Fruit fly (Drosophila melanogaster) whole organism, embryonic: Measurements from ENCODE around the gene CG14818.

Source experiments
- Atf-2 ChIP-seq: fragments of 200-800 bp; sonication (Bioruptor generic); optimal IDR thresholded peaks from 2 replicates; lab custom pipeline; 2016; ENCODE audit warnings: missing biosample characterization, missing genetic modification characterization
- CG10431 ChIP-seq: fragments of 200-800 bp; sonication (Bioruptor generic); optimal IDR thresholded peaks from 3 replicates; lab custom pipeline; 2018; ENCODE audit warnings: missing biosample characterization, mild to moderate bottlenecking, missing genetic modification characterization
- CG11093 ChIP-seq: fragments of 200-800 bp; sonication (Bioruptor generic); IDR thresholded peaks from 3 replicates; pipeline ENCODE4 v1.3.6; 2022; ENCODE audit warnings: missing biosample characterization, missing genetic modification characterization
- CG12299 ChIP-seq: fragments of 200-800 bp; sonication (Bioruptor generic); optimal IDR thresholded peaks from 2 replicates; lab custom pipeline; 2018; ENCODE audit warnings: missing biosample characterization, mild to moderate bottlenecking, missing genetic modification characterization
- CG13624 ChIP-seq: fragments of 200-800 bp; sonication (Bioruptor generic); optimal IDR thresholded peaks from 2 replicates; lab custom pipeline; 2016; ENCODE audit warnings: missing biosample characterization, missing genetic modification characterization
- CG14710 ChIP-seq: fragments of 200-800 bp; sonication (Bioruptor generic); optimal IDR thresholded peaks from 3 replicates; lab custom pipeline; 2019; ENCODE audit warnings: missing biosample characterization, mild to moderate bottlenecking, missing genetic modification characterization, moderate library complexity
- CG14860 ChIP-seq: fragments of 200-800 bp; sonication (Bioruptor generic); IDR thresholded peaks from 3 replicates; pipeline ENCODE4 v1.3.6; 2022; ENCODE audit warnings: missing biosample characterization, missing genetic modification characterization; ENCODE audit not compliant: partially characterized antibody
- CG15073 ChIP-seq: fragments of 200-800 bp; sonication (Bioruptor generic); optimal IDR thresholded peaks from 2 replicates; lab custom pipeline; 2016; ENCODE audit warnings: missing biosample characterization, missing genetic modification characterization
- CG1529 ChIP-seq: fragments of 200-800 bp; sonication (Bioruptor generic); optimal IDR thresholded peaks from 3 replicates; lab custom pipeline; 2018; ENCODE audit warnings: missing biosample characterization, missing genetic modification characterization
- CG17328 ChIP-seq: fragments of 200-800 bp; sonication (Bioruptor generic); IDR thresholded peaks from 2 replicates; pipeline ENCODE4 v1.3.6; 2022; ENCODE audit warnings: missing biosample characterization, missing genetic modification characterization
- CG17568 ChIP-seq: fragments of 200-800 bp; sonication (Bioruptor generic); optimal IDR thresholded peaks from 2 replicates; lab custom pipeline; 2018; ENCODE audit warnings: missing biosample characterization, mild to moderate bottlenecking, missing genetic modification characterization, moderate library complexity
- CG2889 ChIP-seq: fragments of 200-800 bp; sonication (Bioruptor generic); IDR thresholded peaks from 3 replicates; pipeline ENCODE4 v1.3.6; 2022; ENCODE audit warnings: missing biosample characterization, missing genetic modification characterization
- CG32772 ChIP-seq: fragments of 200-800 bp; sonication (Bioruptor generic); IDR thresholded peaks from 2 replicates; pipeline ENCODE4 v1.3.6; 2022; ENCODE audit warnings: missing biosample characterization, missing genetic modification characterization
- CG5180 ChIP-seq: fragments of 200-800 bp; sonication (Bioruptor generic); optimal IDR thresholded peaks from 3 replicates; lab custom pipeline; 2017; ENCODE audit warnings: missing biosample characterization, missing genetic modification characterization, mild to moderate bottlenecking, moderate library complexity, missing genetic modification reagents
- CG6654 ChIP-seq: fragments of 200-800 bp; sonication (Bioruptor generic); optimal IDR thresholded peaks from 2 replicates; lab custom pipeline; 2017; ENCODE audit warnings: missing biosample characterization, mild to moderate bottlenecking, missing genetic modification characterization
- CG7271 ChIP-seq: fragments of 200-800 bp; sonication (Bioruptor generic); optimal IDR thresholded peaks from 2 replicates; lab custom pipeline; 2018; ENCODE audit warnings: missing biosample characterization, mild to moderate bottlenecking, missing genetic modification characterization, moderate library complexity
- CG7987 ChIP-seq: fragments of 200-800 bp; sonication (Bioruptor generic); optimal IDR thresholded peaks from 2 replicates; lab custom pipeline; 2018; ENCODE audit warnings: missing biosample characterization, mild to moderate bottlenecking, missing genetic modification characterization, moderate library complexity
- CTCF ChIP-seq: fragments of 200-800 bp; sonication (Bioruptor generic); optimal IDR thresholded peaks from 2 replicates; lab custom pipeline; 2017; ENCODE audit warnings: missing biosample characterization, mild to moderate bottlenecking, missing genetic modification characterization, moderate library complexity
- CrebB ChIP-seq: fragments of 200-800 bp; sonication (Bioruptor generic); optimal IDR thresholded peaks from 3 replicates; lab custom pipeline; 2018; ENCODE audit warnings: missing biosample characterization, mild to moderate bottlenecking, missing genetic modification characterization
- D19B ChIP-seq: fragments of 200-800 bp; sonication (Bioruptor generic); optimal IDR thresholded peaks from 2 replicates; lab custom pipeline; 2017; ENCODE audit warnings: missing biosample characterization, mild to moderate bottlenecking, missing genetic modification characterization
- Dad ChIP-seq: fragments of 200-800 bp; sonication (Bioruptor generic); optimal IDR thresholded peaks from 3 replicates; lab custom pipeline; 2016; ENCODE audit warnings: missing biosample characterization, missing genetic modification characterization
- Ets97D ChIP-seq: fragments of 200-800 bp; sonication (Bioruptor generic); optimal IDR thresholded peaks from 3 replicates; lab custom pipeline; 2016; ENCODE audit warnings: missing biosample characterization, missing genetic modification characterization
- Hand ChIP-seq: fragments of 200-800 bp; sonication (Bioruptor generic); optimal IDR thresholded peaks from 2 replicates; lab custom pipeline; 2017; ENCODE audit warnings: mild to moderate bottlenecking, missing biosample characterization, missing genetic modification reagents, missing genetic modification characterization
- Kr ChIP-seq: fragments of 200-800 bp; sonication (Bioruptor generic); optimal IDR thresholded peaks from 2 replicates; lab custom pipeline; 2017; ENCODE audit warnings: missing biosample characterization, mild to moderate bottlenecking, missing genetic modification characterization
- Mad ChIP-seq: fragments of 200-800 bp; sonication (Bioruptor generic); optimal IDR thresholded peaks from 2 replicates; lab custom pipeline; 2016; ENCODE audit warnings: missing biosample characterization, missing genetic modification characterization
- NFAT ChIP-seq: fragments of 200-800 bp; sonication (Bioruptor generic); IDR thresholded peaks from 2 replicates; pipeline ENCODE4 v1.3.6; 2022; ENCODE audit warnings: missing biosample characterization, missing genetic modification characterization
- Neu2 ChIP-seq: fragments of 200-800 bp; sonication (Bioruptor generic); optimal IDR thresholded peaks from 3 replicates; lab custom pipeline; 2016; ENCODE audit warnings: missing biosample characterization, missing genetic modification characterization, borderline replicate concordance
- Rfx ChIP-seq: fragments of 200-800 bp; sonication (Bioruptor generic); IDR thresholded peaks from 2 replicates; pipeline ENCODE4 v1.3.6; 2022; ENCODE audit warnings: missing biosample characterization, missing genetic modification characterization
- TFAM ChIP-seq: fragments of 200-800 bp; sonication (Bioruptor generic); optimal IDR thresholded peaks from 2 replicates; lab custom pipeline; 2017; ENCODE audit warnings: missing biosample characterization, missing genetic modification characterization, inconsistent platforms
- Taf1 ChIP-seq: fragments of 200-800 bp; sonication (Bioruptor generic); IDR thresholded peaks from 2 replicates; pipeline ENCODE4 v1.3.6; 2022; ENCODE audit warnings: missing biosample characterization, missing genetic modification characterization
- Vsx1 ChIP-seq: fragments of 200-800 bp; sonication (Bioruptor generic); optimal IDR thresholded peaks from 2 replicates; lab custom pipeline; 2017; ENCODE audit warnings: missing biosample characterization, mild to moderate bottlenecking, missing genetic modification characterization, missing genetic modification reagents
- ap ChIP-seq: fragments of 200-800 bp; sonication (Bioruptor generic); IDR thresholded peaks from 2 replicates; pipeline ENCODE4 v1.3.6; 2022; ENCODE audit warnings: missing biosample characterization, missing genetic modification characterization
- az2 ChIP-seq: fragments of 200-800 bp; sonication (Bioruptor generic); optimal IDR thresholded peaks from 3 replicates; lab custom pipeline; 2016; ENCODE audit warnings: missing biosample characterization, missing genetic modification characterization
- bowl ChIP-seq: fragments of 200-800 bp; sonication (Bioruptor generic); IDR thresholded peaks from 2 replicates; pipeline ENCODE4 v1.3.6; 2022; ENCODE audit warnings: missing biosample characterization, missing genetic modification characterization
- chm ChIP-seq: fragments of 200-800 bp; sonication (Bioruptor generic); IDR thresholded peaks from 2 replicates; pipeline ENCODE4 v1.3.6; 2022; ENCODE audit warnings: missing biosample characterization, missing genetic modification characterization
- chn ChIP-seq: fragments of 200-800 bp; sonication (Bioruptor generic); optimal IDR thresholded peaks from 2 replicates; lab custom pipeline; 2016; ENCODE audit warnings: missing biosample characterization, missing genetic modification characterization
- dan ChIP-seq: fragments of 200-800 bp; sonication (Bioruptor generic); IDR thresholded peaks from 2 replicates; pipeline ENCODE4 v1.3.6; 2022; ENCODE audit warnings: missing biosample characterization, missing genetic modification characterization
- exex ChIP-seq: fragments of 200-800 bp; sonication (Bioruptor generic); optimal IDR thresholded peaks from 4 replicates; lab custom pipeline; 2018; ENCODE audit warnings: missing biosample characterization, mild to moderate bottlenecking, missing genetic modification characterization, moderate library complexity
- fd102C ChIP-seq: fragments of 200-800 bp; sonication (Bioruptor generic); optimal IDR thresholded peaks from 2 replicates; lab custom pipeline; 2018; ENCODE audit warnings: missing biosample characterization, mild to moderate bottlenecking, missing genetic modification characterization, moderate library complexity
- gsb-n ChIP-seq: fragments of 200-800 bp; sonication (Bioruptor generic); optimal IDR thresholded peaks from 3 replicates; lab custom pipeline; 2018; ENCODE audit warnings: missing biosample characterization, mild to moderate bottlenecking, missing genetic modification characterization
- gt ChIP-seq: fragments of 200-800 bp; sonication (Bioruptor generic); IDR thresholded peaks from 2 replicates; pipeline ENCODE4 v1.3.6; 2022; ENCODE audit warnings: missing biosample characterization, missing genetic modification characterization
- hb ChIP-seq: fragments of 200-800 bp; sonication (Bioruptor generic); IDR thresholded peaks from 3 replicates; pipeline ENCODE4 v1.3.6; 2022; ENCODE audit warnings: missing biosample characterization, missing genetic modification characterization; ENCODE audit not compliant: partially characterized antibody
- ken ChIP-seq: fragments of 200-800 bp; sonication (Bioruptor generic); IDR thresholded peaks from 3 replicates; pipeline ENCODE4 v1.3.6; 2022; ENCODE audit warnings: missing biosample characterization, missing genetic modification characterization
- knrl ChIP-seq: fragments of 200-800 bp; sonication (Bioruptor generic); IDR thresholded peaks from 3 replicates; pipeline ENCODE4 v1.3.6; 2022; ENCODE audit warnings: missing biosample characterization, missing genetic modification characterization; ENCODE audit not compliant: partially characterized antibody
- mld ChIP-seq: fragments of 200-800 bp; sonication (Bioruptor generic); IDR thresholded peaks from 3 replicates; pipeline ENCODE4 v1.3.6; 2022; ENCODE audit warnings: missing biosample characterization, missing genetic modification characterization; ENCODE audit not compliant: partially characterized antibody
- nom ChIP-seq: fragments of 200-800 bp; sonication (Bioruptor generic); optimal IDR thresholded peaks from 2 replicates; lab custom pipeline; 2017; ENCODE audit warnings: missing biosample characterization, missing genetic modification characterization, mild to moderate bottlenecking, moderate library complexity, missing genetic modification reagents
- sc ChIP-seq, 3 experiments: fragments of >200 bp in 2 of 3; fragments of 200-800 bp in 1 of 3; sonication (Bioruptor generic) in 1 of 3; optimal IDR thresholded peaks; 2 replicates in 2 of 3; 3 replicates in 1 of 3; lab custom pipeline; 2017; ENCODE audit warnings: mild to moderate bottlenecking in 1 of 3, missing biosample characterization in 1 of 3, missing genetic modification characterization in 1 of 3, missing genetic modification reagents in 1 of 3
- so ChIP-seq: fragments of 200-800 bp; sonication (Bioruptor generic); IDR thresholded peaks from 3 replicates; pipeline ENCODE4 v1.3.6; 2022; ENCODE audit warnings: missing biosample characterization, missing genetic modification characterization
- sob ChIP-seq: fragments of 200-800 bp; sonication (Bioruptor generic); IDR thresholded peaks from 2 replicates; pipeline ENCODE4 v1.3.6; 2022; ENCODE audit warnings: missing biosample characterization, missing genetic modification characterization
- tna ChIP-seq: fragments of 200-800 bp; sonication (Bioruptor generic); IDR thresholded peaks from 2 replicates; pipeline ENCODE4 v1.3.6; 2022; ENCODE audit warnings: missing biosample characterization, missing genetic modification characterization; ENCODE audit not compliant: partially characterized antibody
- vvl ChIP-seq: fragments of 200-800 bp; sonication (Bioruptor generic); IDR thresholded peaks from 2 replicates; pipeline ENCODE4 v1.3.6; 2022; ENCODE audit warnings: missing biosample characterization, missing genetic modification characterization

Gene CG14818

DNA sequence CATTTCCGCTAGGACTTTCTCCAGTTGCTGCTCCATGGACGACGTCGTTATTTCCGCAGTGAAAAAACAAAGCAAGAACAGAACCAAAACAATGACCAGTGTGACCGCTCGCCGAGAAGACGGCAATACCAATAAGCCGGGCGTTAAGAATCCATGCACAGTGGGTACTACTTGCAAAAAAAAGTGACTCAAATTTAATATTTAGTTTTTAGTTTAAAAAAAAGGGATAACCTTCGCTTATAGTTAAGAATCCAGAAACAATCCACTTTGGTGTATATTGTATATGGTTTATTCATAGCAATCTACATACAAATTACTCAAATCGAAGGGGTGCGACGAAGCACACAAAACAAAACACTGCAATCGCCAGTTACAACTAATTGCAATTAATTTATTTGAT, 20.7 kb downstream of the CG14818 start, which contains the start of gene Lamtor5 (continued):
- TF ChIP-seq knrl (no peak), Ets97D (GFP tag; lab: Kevin White, UChicago) (peak; percentile 28), CG2889 (GFP tag; lab: Robert Waterston, UW) (no peak), gt (no peak), so (GFP tag; lab: Robert Waterston, UW) (peak; percentile 34; the same call in 1 of the 3 replicates), TFAM (no peak), CG17568 (GFP tag; lab: Kevin White, UChicago) (no peak), Rfx (GFP tag; lab: Robert Waterston, UW) (peak; percentile 78), CG5180 (no peak), Dad (GFP tag; lab: Kevin White, UChicago) (peak; percentile 14), CG13624 (GFP tag; lab: Kevin White, UChicago) (peak; percentile 21), CrebB (tag; lab: Kevin White, UChicago) (peak; percentile 5), Kr (no peak), sc (optimal IDR thresholded peaks at IDR 0.05; lab: Kevin White, UChicago) (no peak), sc (GFP tag; optimal IDR thresholded peaks at IDR 0.05; lab: Kevin White, UChicago) (no peak), dan (GFP tag; lab: Robert Waterston, UW) (no peak), gsb-n (tag; lab: Kevin White, UChicago) (no peak), CG32772 (GFP tag; lab: Robert Waterston, UW) (peak; percentile 44; the same call in 1 of the 2 replicates), Atf-2 (GFP tag; lab: Kevin White, UChicago) (no peak), exex (no peak), chn (GFP tag; lab: Kevin White, UChicago) (no peak), vvl (0 out of 2 replicates have a peak, but pooled peaks have one; percentile 28), CG1529 (GFP tag; lab: Kevin White, UChicago) (no peak), mld (no peak), CG7987 (GFP tag; lab: Kevin White, UChicago) (no peak), CG14710 (tag; lab: Kevin White, UChicago) (peak; percentile 12), CG17328 (0 out of 2 replicates have a peak, but pooled peaks have one; percentile 39), Neu2 (no peak), CG11093 (GFP tag; lab: Robert Waterston, UW) (no peak), ap (GFP tag; lab: Robert Waterston, UW) (no peak), CG15073 (GFP tag; lab: Kevin White, UChicago) (no peak), Taf1 (GFP tag; lab: Robert Waterston, UW) (0 out of 2 replicates have a peak, but pooled peaks have one; percentile 29), ken (GFP tag; lab: Robert Waterston, UW) (no peak), Hand (GFP tag; lab: Kevin White, UChicago) (peak; percentile 22), fd102C (GFP tag; lab: Kevin White, UChicago) (no peak), tna (GFP tag; lab: Robert Waterston, UW) (no peak), hb (GFP tag; lab: Robert Waterston, UW) (no peak), CG14860 (GFP tag; lab: Robert Waterston, UW) (no peak), nom (GFP tag; lab: Kevin White, UChicago) (peak; percentile 28), chm (GFP tag; lab: Robert Waterston, UW) (no peak), CG10431 (GFP tag; lab: Kevin White, UChicago) (no peak), sob (peak; percentile 61), az2 (GFP tag; lab: Kevin White, UChicago) (peak; percentile 21), CTCF (GFP tag; lab: Kevin White, UChicago) (no peak), D19B (GFP tag; lab: Kevin White, UChicago) (peak; percentile 1), CG6654 (GFP tag; lab: Kevin White, UChicago) (no peak), CG12299 (tag; lab: Kevin White, UChicago) (no peak), NFAT (no peak; the same call in 1 of the 2 replicates), bowl (GFP tag; lab: Robert Waterston, UW) (no peak), Mad (GFP tag; lab: Kevin White, UChicago) (peak; percentile 10), Vsx1 (GFP tag; lab: Kevin White, UChicago) (no peak), CG7271 (tag; lab: Kevin White, UChicago) (no peak)
